Fruit fly (Drosophila melanogaster) Kc167 (cell line): ENCODE data around the gene ncm.

Source experiments
- Myc ChIP-seq: fragments of >200 bp; optimal IDR thresholded peaks from 2 replicates; lab custom pipeline; 2017; ENCODE audit warnings: missing external identifiers
- ttk ChIP-seq: sonication (Bioruptor generic); optimal IDR thresholded peaks from 2 replicates; lab custom pipeline; 2017; ENCODE audit warnings: missing external identifiers

DNA sequence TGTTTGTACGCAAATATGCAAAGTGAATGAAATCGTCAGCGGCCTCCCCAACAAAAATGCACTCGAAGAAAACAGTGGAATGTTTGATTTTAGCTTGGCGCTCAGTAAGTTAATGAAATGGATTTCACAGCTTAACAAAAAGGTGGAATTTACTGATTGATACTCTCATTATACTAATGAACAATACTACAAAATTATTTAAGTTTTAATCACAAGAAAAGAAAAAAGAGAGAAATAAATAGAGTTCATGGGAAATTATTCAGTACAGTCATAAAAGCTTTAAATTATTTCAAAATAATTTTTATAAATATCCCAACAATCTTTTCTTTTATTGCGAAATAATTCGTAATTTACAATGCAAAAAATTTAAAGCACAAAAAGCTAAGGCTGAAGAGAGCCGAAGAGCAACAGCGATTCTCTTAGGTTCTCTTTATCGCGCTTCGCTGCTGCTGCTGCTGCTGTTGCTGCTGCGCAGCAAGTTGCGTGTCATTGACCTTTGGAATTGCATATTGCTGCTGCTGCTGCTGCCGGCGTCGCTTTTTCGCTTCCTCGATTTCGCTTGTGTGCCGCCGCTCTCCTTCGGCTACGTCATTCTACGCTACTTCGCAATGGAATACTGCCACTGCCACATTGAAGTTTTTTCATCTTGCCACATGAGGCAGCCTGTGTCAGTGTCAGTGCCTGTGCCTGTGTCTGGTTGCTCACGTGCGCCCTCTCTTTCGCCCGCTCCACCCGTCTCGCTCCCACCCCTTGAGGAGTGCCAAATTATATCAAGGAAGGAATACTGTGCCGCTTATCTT is 16.8 kb upstream of the ncm start:
- TF ChIP-seq Myc (no peak), ttk (lab: Kevin White, UChicago) (no peak)
